Worm (Caenorhabditis elegans): ENCODE results near the gene srab-22.

DNA sequence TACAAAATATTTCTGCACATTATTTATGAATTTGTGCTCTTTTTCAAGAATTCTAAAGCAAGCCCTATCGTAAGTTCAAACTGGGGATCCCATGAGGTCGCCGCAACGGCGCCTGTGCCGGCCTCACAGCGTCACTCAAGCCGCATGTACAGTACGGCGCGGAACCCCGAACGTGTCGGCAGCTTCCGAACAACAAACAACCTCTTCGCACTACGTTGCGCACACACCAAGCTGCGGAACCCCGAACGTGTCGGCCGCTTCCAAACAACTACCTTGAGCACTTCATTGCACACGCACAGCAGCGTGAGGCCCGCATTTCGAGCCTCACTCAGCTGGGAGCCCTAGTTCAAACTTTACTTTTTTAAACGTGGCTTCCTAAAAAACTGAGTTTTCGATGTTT, 32.1 kb upstream of the srab-22 start:
- TF ChIP-seq ama-1 (optimal IDR thresholded peaks at IDR 0.05) = no peak
- TF ChIP-seq dmd-9 (GFP tag; IDR thresholded peaks at IDR 0.05) = no peak
- no peak for TF ChIP-seq ceh-82 (tag; optimal IDR thresholded peaks at IDR 0.05)
- TF ChIP-seq php-3 (GFP tag; IDR thresholded peaks at IDR 0.05) = no peak
- no peak for TF ChIP-seq ces-1 (GFP tag; optimal IDR thresholded peaks at IDR 0.05)
- TF ChIP-seq jun-1 (tag; optimal IDR thresholded peaks at IDR 0.05) = no peak

Measured in whole organism, L4 larva.